2 fruit fly cellular contexts compared by ENCODE assay signal in genomic region chr3L:10308079-10308825, dm6.
A peak's percentile ranks its signal among the peaks of the same experiment; 100 is the strongest.
TF ChIP-seq lines count a peak whose summit lies in the region.

No protein-coding gene starts in this region.

- TF ChIP-seq CTCF in whole organism, embryonic (GFP tag; optimal IDR thresholded peaks at IDR 0.05; lab: Kevin White, UChicago), result no peak

TF ChIP-seq in whole organism, adult, 20 proteins besides CTCF, POLR2A, EP300 and RAD21:
- TF ChIP-seq CG11617 (GFP tag; optimal IDR thresholded peaks at IDR 0.05; lab: Kevin White, UChicago), result no peak
- TF ChIP-seq cic (GFP tag; optimal IDR thresholded peaks at IDR 0.05; lab: Kevin White, UChicago), result no peak
- no peak for TF ChIP-seq Clk (GFP tag; optimal IDR thresholded peaks at IDR 0.05; lab: Kevin White, UChicago)
- TF ChIP-seq bab1 (GFP tag; optimal IDR thresholded peaks at IDR 0.05; lab: Kevin White, UChicago), result no peak
- peak; percentile 27 for TF ChIP-seq pad (GFP tag; optimal IDR thresholded peaks at IDR 0.05; lab: Kevin White, UChicago)
- TF ChIP-seq CG14711 (tag; optimal IDR thresholded peaks at IDR 0.05; lab: Kevin White, UChicago), result no peak

TF ChIP-seq in whole organism, embryonic, 481 proteins besides CTCF, POLR2A, EP300 and RAD21:
- TF ChIP-seq CG1832 (GFP tag; optimal IDR thresholded peaks at IDR 0.05; lab: Kevin White, UChicago), result peak; percentile 40
- TF ChIP-seq Med (GFP tag; lab: Kevin White, UChicago), result no peak
- peak; percentile 56 to 69 for TF ChIP-seq Trl (optimal IDR thresholded peaks at IDR 0.05; lab: Kevin White, UChicago)
- TF ChIP-seq Trl (GFP tag; optimal IDR thresholded peaks at IDR 0.05; lab: Kevin White, UChicago), result no peak
- TF ChIP-seq kni (GFP tag; optimal IDR thresholded peaks at IDR 0.05; lab: Kevin White, UChicago), result peak; percentile 58
- peak; percentile 72 for TF ChIP-seq CG7745 (tag; optimal IDR thresholded peaks at IDR 0.05; lab: Kevin White, UChicago)
- TF ChIP-seq D19A (tag; optimal IDR thresholded peaks at IDR 0.05; lab: Kevin White, UChicago), result no peak
- peak; percentile 83 for TF ChIP-seq zen (tag; optimal IDR thresholded peaks at IDR 0.05; lab: Kevin White, UChicago)
- peak; percentile 9 for TF ChIP-seq yki (optimal IDR thresholded peaks at IDR 0.05; lab: Kevin White, UChicago)
- peak; percentile 79 for TF ChIP-seq nerfin-1 (tag; optimal IDR thresholded peaks at IDR 0.05; lab: Kevin White, UChicago)
- TF ChIP-seq abd-A (tag; optimal IDR thresholded peaks at IDR 0.05; lab: Kevin White, UChicago), result peak; percentile 77
- TF ChIP-seq Hand (GFP tag; optimal IDR thresholded peaks at IDR 0.05; lab: Kevin White, UChicago), result no peak
- TF ChIP-seq Hey (tag; optimal IDR thresholded peaks at IDR 0.05; lab: Kevin White, UChicago), result no peak
- no peak for TF ChIP-seq CG9932 (GFP tag; IDR thresholded peaks at IDR 0.05; lab: Robert Waterston, UW)
- peak; percentile 90 for TF ChIP-seq CG31224 (GFP tag; IDR thresholded peaks at IDR 0.05; lab: Robert Waterston, UW)
- TF ChIP-seq pfk (GFP tag; optimal IDR thresholded peaks at IDR 0.05; lab: Kevin White, UChicago), result peak; percentile 88
- no peak for TF ChIP-seq gsb-n (tag; optimal IDR thresholded peaks at IDR 0.05; lab: Kevin White, UChicago)
- no peak for TF ChIP-seq CG3163 (GFP tag; optimal IDR thresholded peaks at IDR 0.05; lab: Kevin White, UChicago)
- no peak for TF ChIP-seq amos (GFP tag; IDR thresholded peaks at IDR 0.05; lab: Robert Waterston, UW; ENCODE audit: partially characterized antibody)
- TF ChIP-seq CG6689 (GFP tag; IDR thresholded peaks at IDR 0.05; lab: Robert Waterston, UW), result peak; percentile 69
- peak; percentile 92 for TF ChIP-seq sqz (GFP tag; optimal IDR thresholded peaks at IDR 0.05; lab: Kevin White, UChicago)
- peak; percentile 23 for TF ChIP-seq CG17829 (tag; optimal IDR thresholded peaks at IDR 0.05; lab: Kevin White, UChicago)
- TF ChIP-seq dmrt11E (tag; optimal IDR thresholded peaks at IDR 0.05; lab: Kevin White, UChicago), result no peak
- TF ChIP-seq Adf1 (GFP tag; IDR thresholded peaks at IDR 0.05; lab: Robert Waterston, UW), result peak; percentile 89
- TF ChIP-seq crol (GFP tag; IDR thresholded peaks at IDR 0.05; lab: Robert Waterston, UW), result peak; percentile 51; the same call in 1 of the 2 replicates
